Worm (Caenorhabditis elegans): ENCODE results near the gene cyp-37A1.

ce11 chrII:14052204-14052603 lies 35.4 kb upstream of the cyp-37A1 start, which contains the start of gene daf-5:
- TF ChIP-seq W03F9.2 (tag; optimal IDR thresholded peaks at IDR 0.05) (no peak), him-1 (tag; optimal IDR thresholded peaks at IDR 0.05) (no peak), dao-5 (tag; optimal IDR thresholded peaks at IDR 0.05) (no peak)
